Fruit fly (Drosophila melanogaster) whole organism, embryonic: ENCODE measurements around the gene Ptpmeg2.
A peak's percentile ranks its signal among the peaks of the same experiment; 100 is the strongest.

Experiments used
- Awh ChIP-seq: fragments of 200-800 bp; sonication (Bioruptor generic); IDR thresholded peaks from 2 replicates; pipeline ENCODE4, ENCODE4 v1.3.6; 2022; ENCODE audit warnings: missing biosample characterization, missing genetic modification characterization
- BEAF-32 ChIP-seq: fragments of 200-800 bp; sonication (Bioruptor generic); optimal IDR thresholded peaks from 3 replicates; lab custom pipeline; 2017; ENCODE audit warnings: missing biosample characterization, missing genetic modification characterization, mild to moderate bottlenecking, moderate library complexity, missing genetic modification reagents
- Bgb ChIP-seq: fragments of 200-800 bp; sonication (Bioruptor generic); IDR thresholded peaks from 2 replicates; pipeline ENCODE4 v1.3.6; 2022; ENCODE audit warnings: missing biosample characterization, missing genetic modification characterization; ENCODE audit not compliant: partially characterized antibody
- CG10321 ChIP-seq: fragments of 200-800 bp; sonication (Bioruptor generic); IDR thresholded peaks from 2 replicates; pipeline ENCODE4 v1.3.6; 2022; ENCODE audit warnings: missing biosample characterization, missing genetic modification characterization
- CG11247 ChIP-seq: fragments of 200-800 bp; sonication (Bioruptor generic); IDR thresholded peaks from 2 replicates; pipeline ENCODE4 v1.3.6; 2022; ENCODE audit warnings: missing biosample characterization, missing genetic modification characterization
- CG12155 ChIP-seq: fragments of 200-800 bp; sonication (Bioruptor generic); optimal IDR thresholded peaks from 3 replicates; lab custom pipeline; 2016; ENCODE audit warnings: missing biosample characterization, missing genetic modification characterization
- CG13287 ChIP-seq: fragments of 200-800 bp; sonication (Bioruptor generic); IDR thresholded peaks from 2 replicates; pipeline ENCODE4 v1.3.6; 2022; ENCODE audit warnings: missing biosample characterization, missing genetic modification characterization; ENCODE audit not compliant: partially characterized antibody
- CG13894 ChIP-seq: fragments of 200-800 bp; sonication (Bioruptor generic); optimal IDR thresholded peaks from 3 replicates; lab custom pipeline; 2018; ENCODE audit warnings: missing biosample characterization, mild to moderate bottlenecking, missing genetic modification characterization, moderate library complexity
- CG14441 ChIP-seq: fragments of 200-800 bp; sonication (Bioruptor generic); IDR thresholded peaks from 2 replicates; pipeline ENCODE4 v1.3.6; 2022; ENCODE audit warnings: missing biosample characterization, missing genetic modification characterization
- CG15601 ChIP-seq: fragments of 200-800 bp; sonication (Bioruptor generic); optimal IDR thresholded peaks from 3 replicates; lab custom pipeline; 2019; ENCODE audit warnings: missing biosample characterization, mild to moderate bottlenecking, missing genetic modification characterization, moderate library complexity
- CG2678 ChIP-seq: fragments of 200-800 bp; sonication (Bioruptor generic); optimal IDR thresholded peaks from 3 replicates; lab custom pipeline; 2019; ENCODE audit warnings: missing biosample characterization, mild to moderate bottlenecking, missing genetic modification characterization, moderate library complexity
- CG3407 ChIP-seq: fragments of 200-800 bp; sonication (Bioruptor generic); optimal IDR thresholded peaks from 2 replicates; lab custom pipeline; 2018; ENCODE audit warnings: missing biosample characterization, mild to moderate bottlenecking, missing genetic modification characterization
- CG34376 ChIP-seq: fragments of 200-800 bp; sonication (Bioruptor generic); optimal IDR thresholded peaks from 2 replicates; lab custom pipeline; 2018; ENCODE audit warnings: missing biosample characterization, mild to moderate bottlenecking, missing genetic modification characterization
- CG3995 ChIP-seq: fragments of 200-800 bp; sonication (Bioruptor generic); optimal IDR thresholded peaks from 3 replicates; lab custom pipeline; 2016; ENCODE audit warnings: missing biosample characterization, missing genetic modification characterization
- CG4404 ChIP-seq: fragments of 200-800 bp; sonication (Bioruptor generic); IDR thresholded peaks from 2 replicates; pipeline ENCODE4 v1.3.6; 2022; ENCODE audit warnings: missing biosample characterization, missing genetic modification characterization
- CG4617 ChIP-seq: fragments of 200-800 bp; sonication (Bioruptor generic); optimal IDR thresholded peaks from 3 replicates; lab custom pipeline; 2016; ENCODE audit warnings: missing biosample characterization, missing genetic modification characterization, borderline replicate concordance
- CG5180 ChIP-seq: fragments of 200-800 bp; sonication (Bioruptor generic); optimal IDR thresholded peaks from 3 replicates; lab custom pipeline; 2017; ENCODE audit warnings: missing biosample characterization, missing genetic modification characterization, mild to moderate bottlenecking, moderate library complexity, missing genetic modification reagents
- CG7786 ChIP-seq: fragments of 200-800 bp; sonication (Bioruptor generic); optimal IDR thresholded peaks from 2 replicates; lab custom pipeline; 2016; ENCODE audit warnings: missing biosample characterization, missing genetic modification characterization
- CG7839 ChIP-seq: fragments of 200-800 bp; sonication (Bioruptor generic); optimal IDR thresholded peaks from 3 replicates; lab custom pipeline; 2018; ENCODE audit warnings: missing biosample characterization, mild to moderate bottlenecking, missing genetic modification characterization, moderate library complexity
- CG8924 ChIP-seq: fragments of 200-800 bp; optimal IDR thresholded peaks from 3 replicates; lab custom pipeline; 2019; ENCODE audit warnings: missing biosample characterization, mild to moderate bottlenecking, missing genetic modification characterization, moderate library complexity
- CG9727 ChIP-seq: fragments of 200-800 bp; sonication (Bioruptor generic); optimal IDR thresholded peaks from 3 replicates; lab custom pipeline; 2017; ENCODE audit warnings: missing biosample characterization, mild to moderate bottlenecking, missing genetic modification characterization
- Chrac-16 ChIP-seq: fragments of 200-800 bp; sonication (Bioruptor generic); optimal IDR thresholded peaks from 3 replicates; lab custom pipeline; 2016; ENCODE audit warnings: missing biosample characterization, missing genetic modification characterization
- Deaf1 ChIP-seq: fragments of 200-800 bp; optimal IDR thresholded peaks from 3 replicates; lab custom pipeline; 2019; ENCODE audit warnings: missing biosample characterization, mild to moderate bottlenecking, missing genetic modification characterization, moderate library complexity
- Dip2 ChIP-seq: fragments of 200-800 bp; sonication (Bioruptor generic); IDR thresholded peaks from 2 replicates; pipeline ENCODE4 v1.3.6; 2022; ENCODE audit warnings: missing biosample characterization, missing genetic modification characterization
- Drgx ChIP-seq: fragments of 200-800 bp; sonication (Bioruptor generic); IDR thresholded peaks from 2 replicates; pipeline ENCODE4 v1.3.6; 2022; ENCODE audit warnings: missing biosample characterization, missing genetic modification characterization
- Fer1 ChIP-seq: fragments of 200-800 bp; sonication (Bioruptor generic); optimal IDR thresholded peaks from 2 replicates; lab custom pipeline; 2017; ENCODE audit warnings: missing biosample characterization, mild to moderate bottlenecking, missing genetic modification characterization
- Hr39 ChIP-seq: fragments of >200 bp; optimal IDR thresholded peaks from 2 replicates; lab custom pipeline; 2017
- MESR4 ChIP-seq: fragments of 200-800 bp; sonication (Bioruptor generic); optimal IDR thresholded peaks from 2 replicates; lab custom pipeline; 2018; ENCODE audit warnings: missing biosample characterization, mild to moderate bottlenecking, missing genetic modification characterization, moderate library complexity
- Trl ChIP-seq, 3 experiments: fragments of >200 bp in 2 of 3; fragments of 200-800 bp in 1 of 3; sonication (Bioruptor generic) in 1 of 3; optimal IDR thresholded peaks; 2 replicates in 1 of 3; 3 replicates in 2 of 3; lab custom pipeline; 2016 to 2017; ENCODE audit warnings: missing biosample characterization in 1 of 3, missing genetic modification characterization in 1 of 3
- bsh ChIP-seq, 2 experiments: fragments of 200-800 bp; sonication (Bioruptor generic); optimal IDR thresholded peaks; 2 replicates each; lab custom pipeline; 2017 to 2018; ENCODE audit warnings: mild to moderate bottlenecking in 2 of 2, missing biosample characterization in 2 of 2, missing genetic modification characterization in 2 of 2, moderate library complexity in 1 of 2
- cg ChIP-seq: fragments of 200-800 bp; sonication (Bioruptor generic); optimal IDR thresholded peaks from 3 replicates; lab custom pipeline; 2019; ENCODE audit warnings: missing biosample characterization, mild to moderate bottlenecking, missing genetic modification characterization, moderate library complexity
- chinmo ChIP-seq: fragments of 200-800 bp; sonication (Bioruptor generic); IDR thresholded peaks from 4 replicates; pipeline ENCODE4 v1.3.6; 2022; ENCODE audit warnings: missing biosample characterization, missing genetic modification characterization; ENCODE audit not compliant: partially characterized antibody
- crol ChIP-seq: fragments of 200-800 bp; sonication (Bioruptor generic); IDR thresholded peaks from 2 replicates; pipeline ENCODE4 v1.3.6; 2022; ENCODE audit warnings: missing biosample characterization, missing genetic modification characterization
- dati ChIP-seq: fragments of 200-800 bp; sonication (Bioruptor generic); IDR thresholded peaks from 2 replicates; pipeline ENCODE4 v1.3.6; 2022; ENCODE audit warnings: missing biosample characterization, missing genetic modification characterization
- dm ChIP-seq: fragments of 200-800 bp; sonication (Bioruptor generic); optimal IDR thresholded peaks from 3 replicates; lab custom pipeline; 2016; ENCODE audit warnings: missing biosample characterization, missing genetic modification characterization
- ftz-f1 ChIP-seq: fragments of 200-800 bp; sonication (Bioruptor generic); optimal IDR thresholded peaks from 2 replicates; lab custom pipeline; 2016; ENCODE audit warnings: missing biosample characterization, missing genetic modification characterization
- jumu ChIP-seq: fragments of 200-800 bp; sonication (Bioruptor generic); optimal IDR thresholded peaks from 3 replicates; lab custom pipeline; 2016; ENCODE audit warnings: missing biosample characterization, missing genetic modification characterization
- lbe ChIP-seq: fragments of 200-800 bp; sonication (Bioruptor generic); optimal IDR thresholded peaks from 2 replicates; lab custom pipeline; 2016; ENCODE audit warnings: missing biosample characterization, mild to moderate bottlenecking, missing genetic modification characterization
- nerfin-2 ChIP-seq: fragments of 200-800 bp; sonication (Bioruptor generic); IDR thresholded peaks from 2 replicates; pipeline ENCODE4 v1.3.6; 2022; ENCODE audit warnings: missing biosample characterization, missing genetic modification characterization; ENCODE audit not compliant: partially characterized antibody
- nom ChIP-seq: fragments of 200-800 bp; sonication (Bioruptor generic); optimal IDR thresholded peaks from 2 replicates; lab custom pipeline; 2017; ENCODE audit warnings: missing biosample characterization, missing genetic modification characterization, mild to moderate bottlenecking, moderate library complexity, missing genetic modification reagents
- pb ChIP-seq: fragments of 200-800 bp; sonication (Bioruptor generic); optimal IDR thresholded peaks from 3 replicates; lab custom pipeline; 2016; ENCODE audit warnings: missing biosample characterization, missing genetic modification characterization
- phol ChIP-seq: fragments of 200-800 bp; sonication (Bioruptor generic); optimal IDR thresholded peaks from 3 replicates; lab custom pipeline; 2018; ENCODE audit warnings: missing biosample characterization, mild to moderate bottlenecking, missing genetic modification characterization, moderate library complexity
- pzg ChIP-seq: fragments of 200-800 bp; sonication (Bioruptor generic); optimal IDR thresholded peaks from 3 replicates; lab custom pipeline; 2018; ENCODE audit warnings: missing biosample characterization, mild to moderate bottlenecking, missing genetic modification characterization, moderate library complexity
- sens ChIP-seq: fragments of 200-800 bp; sonication (Bioruptor generic); peaks from one replicate; lab custom pipeline; 2016; ENCODE audit warnings: missing biosample characterization, missing genetic modification characterization
- stwl ChIP-seq: fragments of 200-800 bp; sonication (Bioruptor generic); optimal IDR thresholded peaks from 3 replicates; lab custom pipeline; 2018; ENCODE audit warnings: missing biosample characterization, mild to moderate bottlenecking, missing genetic modification characterization, moderate library complexity
- tin ChIP-seq: fragments of 200-800 bp; sonication (Bioruptor generic); optimal IDR thresholded peaks from 3 replicates; lab custom pipeline; 2016; ENCODE audit warnings: missing biosample characterization, missing genetic modification characterization
- unc-4 ChIP-seq: fragments of 200-800 bp; sonication (Bioruptor generic); IDR thresholded peaks from 2 replicates; pipeline ENCODE4 v1.3.6; 2022; ENCODE audit warnings: missing biosample characterization, missing genetic modification characterization; ENCODE audit not compliant: partially characterized antibody

Ptpmeg2 gene

dm6 chrX:9684697-9685567, 26.0 kb upstream of the Ptpmeg2 start (continued):
- TF ChIP-seq nerfin-2 (GFP tag; lab: Robert Waterston, UW), result no peak
- peak; percentile 9 for TF ChIP-seq MESR4
- peak; percentile 86 for TF ChIP-seq sens (GFP tag; lab: Kevin White, UChicago)
- TF ChIP-seq crol (GFP tag; lab: Robert Waterston, UW), result peak; percentile 58
- TF ChIP-seq Bgb (GFP tag; lab: Robert Waterston, UW), result peak; percentile 39; the same call in 1 of the 2 replicates
- TF ChIP-seq dm (GFP tag; lab: Kevin White, UChicago), result peak; percentile 37
- peak; percentile 99 for TF ChIP-seq CG12155 (GFP tag; lab: Kevin White, UChicago)
- TF ChIP-seq CG13894 (tag; lab: Kevin White, UChicago), result no peak
- peak; percentile 44 for TF ChIP-seq CG4617 (GFP tag; lab: Kevin White, UChicago)
- peak; percentile 62 for TF ChIP-seq phol
- TF ChIP-seq cg (GFP tag; lab: Kevin White, UChicago), result peak; percentile 95
- peak; percentile 11 for TF ChIP-seq stwl (tag; lab: Kevin White, UChicago)
- TF ChIP-seq BEAF-32 (GFP tag; lab: Kevin White, UChicago), result peak; percentile 45
- TF ChIP-seq pzg (GFP tag; lab: Kevin White, UChicago), result peak; percentile 20
- no peak for TF ChIP-seq ftz-f1 (GFP tag; lab: Kevin White, UChicago)
- TF ChIP-seq CG10321, result peak; percentile 92

DNA sequence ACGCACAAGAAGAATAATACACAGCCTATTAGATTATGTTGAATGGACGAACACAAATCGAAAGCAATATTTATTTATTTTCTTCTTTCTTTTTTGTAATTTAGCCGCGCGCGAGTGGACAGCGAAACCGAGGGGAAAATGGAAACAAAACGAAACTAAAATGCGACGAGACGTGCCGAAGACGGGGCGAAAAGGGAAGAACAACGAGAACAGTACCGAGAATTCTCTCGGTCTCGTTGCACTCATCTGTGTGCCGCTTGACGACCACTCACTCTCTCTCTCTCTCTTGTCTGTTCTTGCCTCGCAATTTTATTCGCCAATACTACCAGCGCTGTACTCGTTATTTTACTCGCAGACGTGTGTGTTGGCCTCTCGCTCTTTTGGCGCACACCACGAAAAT, 25.2 kb upstream of the Ptpmeg2 start:
- TF ChIP-seq crol (GFP tag; lab: Robert Waterston, UW), result peak; percentile 81
- no peak for TF ChIP-seq pb
- peak; percentile 86 for TF ChIP-seq nom (GFP tag; lab: Kevin White, UChicago)
- TF ChIP-seq Trl (optimal IDR thresholded peaks at IDR 0.05; lab: Kevin White, UChicago), result peak; percentile 73
- TF ChIP-seq Trl (GFP tag; optimal IDR thresholded peaks at IDR 0.05; lab: Kevin White, UChicago), result no peak
- TF ChIP-seq CG15601, result no peak
- TF ChIP-seq CG13287 (GFP tag; lab: Robert Waterston, UW), result peak; percentile 5; the same call in 1 of the 2 replicates
- no peak for TF ChIP-seq CG14441
- no peak for TF ChIP-seq CG2678 (tag; lab: Kevin White, UChicago)
- no peak for TF ChIP-seq jumu
- TF ChIP-seq Drgx (GFP tag; lab: Robert Waterston, UW), result peak; percentile 77
- no peak for TF ChIP-seq Hr39 (lab: Kevin White, UChicago)
- TF ChIP-seq Chrac-16, result no peak
- no peak for TF ChIP-seq Dip2 (GFP tag; lab: Robert Waterston, UW)
- TF ChIP-seq CG3995 (GFP tag; lab: Kevin White, UChicago), result no peak
- TF ChIP-seq CG4404 (GFP tag; lab: Robert Waterston, UW), result no peak
- TF ChIP-seq CG7839 (tag; lab: Kevin White, UChicago), result no peak
- 0 out of 4 replicates have a peak, but pooled peaks have one; percentile 40 for TF ChIP-seq chinmo
- TF ChIP-seq lbe (GFP tag; lab: Kevin White, UChicago), result peak; percentile 34
- no peak for TF ChIP-seq CG8924
- peak in 1 of 2 experiments; percentile 66 for TF ChIP-seq bsh (GFP tag; optimal IDR thresholded peaks at IDR 0.05; lab: Kevin White, UChicago)
- no peak for TF ChIP-seq CG5180
- TF ChIP-seq CG3407 (GFP tag; lab: Kevin White, UChicago), result no peak
- no peak for TF ChIP-seq CG7786 (GFP tag; lab: Kevin White, UChicago)
- TF ChIP-seq Awh (GFP tag; lab: Robert Waterston, UW), result no peak
- no peak for TF ChIP-seq CG34376 (GFP tag; lab: Kevin White, UChicago)
- TF ChIP-seq CG12155 (GFP tag; lab: Kevin White, UChicago), result peak; percentile 98
- TF ChIP-seq dati (GFP tag; lab: Robert Waterston, UW), result no peak
- peak; percentile 31 for TF ChIP-seq CG9727
- TF ChIP-seq tin (GFP tag; lab: Kevin White, UChicago), result no peak
- no peak for TF ChIP-seq unc-4 (GFP tag; lab: Robert Waterston, UW)
- no peak for TF ChIP-seq CG11247 (GFP tag; lab: Robert Waterston, UW)
- no peak for TF ChIP-seq Fer1 (GFP tag; lab: Kevin White, UChicago)
- peak; percentile 69 for TF ChIP-seq Deaf1 (tag; lab: Kevin White, UChicago)
